Fruit fly (Drosophila melanogaster): ENCODE data around the gene CG34452.

- TF ChIP-seq Sin3A (optimal IDR thresholded peaks at IDR 0.05) (no peak), psq (optimal IDR thresholded peaks at IDR 0.05) (no peak), ttk (optimal IDR thresholded peaks at IDR 0.05) (no peak), h (optimal IDR thresholded peaks at IDR 0.05) (no peak), insv (optimal IDR thresholded peaks at IDR 0.05) (no peak), Myc (optimal IDR thresholded peaks at IDR 0.05) (no peak)
Measured at dm6 chr3L:15636978-15637377, 50.7 kb downstream of the CG34452 start.
